Fruit fly (Drosophila melanogaster) whole organism, embryonic: ENCODE data around the gene Jon25Bi.

Experiments used
- Asciz ChIP-seq: fragments of 200-800 bp; sonication (Bioruptor generic); optimal IDR thresholded peaks from 2 replicates; lab custom pipeline; 2017; ENCODE audit warnings: missing biosample characterization, mild to moderate bottlenecking, missing genetic modification characterization, missing genetic modification reagents
- B-H1 ChIP-seq: fragments of 200-800 bp; sonication (Bioruptor generic); IDR thresholded peaks from 3 replicates; pipeline ENCODE4 v1.3.6; 2022; ENCODE audit warnings: missing biosample characterization, missing genetic modification characterization
- Blimp-1 ChIP-seq: fragments of 200-800 bp; sonication (Bioruptor generic); optimal IDR thresholded peaks from 3 replicates; lab custom pipeline; 2018; ENCODE audit warnings: missing biosample characterization, missing genetic modification characterization, mild to moderate bottlenecking, moderate library complexity, missing genetic modification reagents
- Bteb2 ChIP-seq: fragments of 200-800 bp; sonication (Bioruptor generic); optimal IDR thresholded peaks from 2 replicates; lab custom pipeline; 2016; ENCODE audit warnings: missing biosample characterization, missing genetic modification characterization
- CG10147 ChIP-seq: fragments of 200-800 bp; sonication (Bioruptor generic); optimal IDR thresholded peaks from 2 replicates; lab custom pipeline; 2019; ENCODE audit warnings: missing biosample characterization, mild to moderate bottlenecking, missing genetic modification characterization, moderate library complexity
- CG11093 ChIP-seq: fragments of 200-800 bp; sonication (Bioruptor generic); IDR thresholded peaks from 3 replicates; pipeline ENCODE4 v1.3.6; 2022; ENCODE audit warnings: missing biosample characterization, missing genetic modification characterization
- CG11398 ChIP-seq: fragments of 200-800 bp; sonication (Bioruptor generic); optimal IDR thresholded peaks from 2 replicates; lab custom pipeline; 2016; ENCODE audit warnings: missing biosample characterization, missing genetic modification characterization
- CG14441 ChIP-seq: fragments of 200-800 bp; sonication (Bioruptor generic); IDR thresholded peaks from 2 replicates; pipeline ENCODE4 v1.3.6; 2022; ENCODE audit warnings: missing biosample characterization, missing genetic modification characterization
- CG14860 ChIP-seq: fragments of 200-800 bp; sonication (Bioruptor generic); IDR thresholded peaks from 3 replicates; pipeline ENCODE4 v1.3.6; 2022; ENCODE audit warnings: missing biosample characterization, missing genetic modification characterization; ENCODE audit not compliant: partially characterized antibody
- CG15269 ChIP-seq: fragments of 200-800 bp; sonication (Bioruptor generic); optimal IDR thresholded peaks from 2 replicates; lab custom pipeline; 2018; ENCODE audit warnings: missing biosample characterization, mild to moderate bottlenecking, missing genetic modification characterization, moderate library complexity
- CG17186 ChIP-seq: fragments of 200-800 bp; sonication (Bioruptor generic); optimal IDR thresholded peaks from 3 replicates; lab custom pipeline; 2017; ENCODE audit warnings: missing biosample characterization, missing genetic modification reagents, missing genetic modification characterization
- CG18011 ChIP-seq: fragments of 200-800 bp; sonication (Bioruptor generic); optimal IDR thresholded peaks from 2 replicates; lab custom pipeline; 2017; ENCODE audit warnings: missing biosample characterization, missing genetic modification characterization, mild to moderate bottlenecking, moderate library complexity, missing genotype
- CG18599 ChIP-seq: fragments of 200-800 bp; sonication (Bioruptor generic); optimal IDR thresholded peaks from 3 replicates; lab custom pipeline; 2017; ENCODE audit warnings: missing biosample characterization, missing genetic modification characterization, mild to moderate bottlenecking, moderate library complexity, missing genetic modification reagents
- CG2199 ChIP-seq: fragments of 200-800 bp; sonication (Bioruptor generic); IDR thresholded peaks from 3 replicates; pipeline ENCODE4 v1.3.6; 2022; ENCODE audit warnings: missing biosample characterization, missing genetic modification characterization
- CG32532 ChIP-seq: fragments of 200-800 bp; sonication (Bioruptor generic); IDR thresholded peaks from 2 replicates; pipeline ENCODE4 v1.3.6; 2022; ENCODE audit warnings: missing biosample characterization, missing genetic modification characterization
- CG4404 ChIP-seq: fragments of 200-800 bp; sonication (Bioruptor generic); IDR thresholded peaks from 2 replicates; pipeline ENCODE4 v1.3.6; 2022; ENCODE audit warnings: missing biosample characterization, missing genetic modification characterization
- CG6254 ChIP-seq: fragments of 200-800 bp; sonication (Bioruptor generic); optimal IDR thresholded peaks from 3 replicates; lab custom pipeline; 2017; ENCODE audit warnings: mild to moderate bottlenecking, missing biosample characterization, missing genetic modification reagents, missing genetic modification characterization
- CG6689 ChIP-seq: fragments of 200-800 bp; sonication (Bioruptor generic); IDR thresholded peaks from 2 replicates; pipeline ENCODE4 v1.3.6; 2022; ENCODE audit warnings: missing biosample characterization, missing genetic modification characterization
- CG6791 ChIP-seq: fragments of 200-800 bp; sonication (Bioruptor generic); IDR thresholded peaks from 3 replicates; pipeline ENCODE4 v1.3.6; 2022; ENCODE audit warnings: missing biosample characterization, missing genetic modification characterization; ENCODE audit not compliant: partially characterized antibody
- CG6854 ChIP-seq: fragments of 200-800 bp; sonication (Bioruptor generic); optimal IDR thresholded peaks from 3 replicates; lab custom pipeline; 2017; ENCODE audit warnings: missing biosample characterization, mild to moderate bottlenecking, missing genetic modification characterization
- Chrac-16 ChIP-seq: fragments of 200-800 bp; sonication (Bioruptor generic); optimal IDR thresholded peaks from 3 replicates; lab custom pipeline; 2016; ENCODE audit warnings: missing biosample characterization, missing genetic modification characterization
- Dp ChIP-seq: fragments of 200-800 bp; sonication (Bioruptor generic); optimal IDR thresholded peaks from 2 replicates; lab custom pipeline; 2018; ENCODE audit warnings: missing biosample characterization, mild to moderate bottlenecking, missing genetic modification characterization, moderate library complexity
- Dref ChIP-seq: fragments of 200-800 bp; sonication (Bioruptor generic); IDR thresholded peaks from 2 replicates; pipeline ENCODE4 v1.3.6; 2022; ENCODE audit warnings: missing biosample characterization, missing genetic modification characterization
- Fer3 ChIP-seq: fragments of 200-800 bp; sonication (Bioruptor generic); optimal IDR thresholded peaks from 2 replicates; lab custom pipeline; 2018; ENCODE audit warnings: missing biosample characterization, mild to moderate bottlenecking, missing genetic modification characterization, moderate library complexity
- Hand ChIP-seq: fragments of 200-800 bp; sonication (Bioruptor generic); optimal IDR thresholded peaks from 2 replicates; lab custom pipeline; 2017; ENCODE audit warnings: mild to moderate bottlenecking, missing biosample characterization, missing genetic modification reagents, missing genetic modification characterization
- Hr51 ChIP-seq, 2 experiments: fragments of 200-800 bp; sonication (Bioruptor generic); optimal IDR thresholded peaks; 2 replicates in 1 of 2; 3 replicates in 1 of 2; lab custom pipeline; 2016 to 2018; ENCODE audit warnings: missing biosample characterization in 2 of 2, missing genetic modification characterization in 2 of 2, mild to moderate bottlenecking in 1 of 2, moderate library complexity in 1 of 2
- Lim3 ChIP-seq: fragments of 200-800 bp; sonication (Bioruptor generic); IDR thresholded peaks from 2 replicates; pipeline ENCODE4 v1.3.6; 2022; ENCODE audit warnings: missing biosample characterization, missing genetic modification characterization
- Max ChIP-seq: fragments of 200-800 bp; sonication (Bioruptor generic); optimal IDR thresholded peaks from 2 replicates; lab custom pipeline; 2016; ENCODE audit warnings: missing biosample characterization, mild to moderate bottlenecking, missing genetic modification characterization
- Nf-YB ChIP-seq: fragments of 200-800 bp; sonication (Bioruptor generic); optimal IDR thresholded peaks from 3 replicates; lab custom pipeline; 2019; ENCODE audit warnings: missing biosample characterization, mild to moderate bottlenecking, missing genetic modification characterization, moderate library complexity
- NfI ChIP-seq: fragments of 200-800 bp; sonication (Bioruptor generic); optimal IDR thresholded peaks from 3 replicates; lab custom pipeline; 2018; ENCODE audit warnings: missing biosample characterization, mild to moderate bottlenecking, missing genetic modification characterization, moderate library complexity
- Ptx1 ChIP-seq: fragments of 200-800 bp; sonication (Bioruptor generic); IDR thresholded peaks from 2 replicates; pipeline ENCODE4 v1.3.6; 2022; ENCODE audit warnings: missing biosample characterization, missing genetic modification characterization
- TFAM ChIP-seq: fragments of 200-800 bp; sonication (Bioruptor generic); optimal IDR thresholded peaks from 2 replicates; lab custom pipeline; 2017; ENCODE audit warnings: missing biosample characterization, missing genetic modification characterization, inconsistent platforms
- Usf ChIP-seq: fragments of 200-800 bp; sonication (Bioruptor generic); optimal IDR thresholded peaks from 2 replicates; lab custom pipeline; 2017; ENCODE audit warnings: missing genotype, missing biosample characterization, missing genetic modification characterization
- amos ChIP-seq: fragments of 200-800 bp; sonication (Bioruptor generic); IDR thresholded peaks from 2 replicates; pipeline ENCODE4 v1.3.6; 2022; ENCODE audit warnings: missing biosample characterization, missing genetic modification characterization; ENCODE audit not compliant: partially characterized antibody
- crc ChIP-seq: fragments of 200-800 bp; sonication (Bioruptor generic); optimal IDR thresholded peaks from 2 replicates; lab custom pipeline; 2016; ENCODE audit warnings: missing biosample characterization, missing genetic modification characterization
- dmrt99B ChIP-seq: fragments of 200-800 bp; sonication (Bioruptor generic); optimal IDR thresholded peaks from 2 replicates; lab custom pipeline; 2018; ENCODE audit warnings: missing biosample characterization, mild to moderate bottlenecking, missing genetic modification characterization, moderate library complexity
- fd102C ChIP-seq: fragments of 200-800 bp; sonication (Bioruptor generic); optimal IDR thresholded peaks from 2 replicates; lab custom pipeline; 2018; ENCODE audit warnings: missing biosample characterization, mild to moderate bottlenecking, missing genetic modification characterization, moderate library complexity
- fd96Cb ChIP-seq: fragments of 200-800 bp; sonication (Bioruptor generic); optimal IDR thresholded peaks from 2 replicates; lab custom pipeline; 2018; ENCODE audit warnings: missing biosample characterization, mild to moderate bottlenecking, missing genetic modification characterization, moderate library complexity
- gce ChIP-seq: fragments of 200-800 bp; sonication (Bioruptor generic); IDR thresholded peaks from 3 replicates; pipeline ENCODE4 v1.3.6; 2022; ENCODE audit warnings: missing biosample characterization, missing genetic modification characterization
- h ChIP-seq: fragments of >200 bp; optimal IDR thresholded peaks from 2 replicates; lab custom pipeline; 2017
- hbn ChIP-seq: fragments of 200-800 bp; sonication (Bioruptor generic); IDR thresholded peaks from 2 replicates; pipeline ENCODE4 v1.3.6; 2022; ENCODE audit warnings: missing biosample characterization, missing genetic modification characterization; ENCODE audit not compliant: partially characterized antibody
- kni ChIP-seq: fragments of 200-800 bp; sonication (Bioruptor generic); optimal IDR thresholded peaks from 3 replicates; lab custom pipeline; 2017; ENCODE audit warnings: mild to moderate bottlenecking, missing biosample characterization, missing genetic modification reagents, missing genetic modification characterization
- nau ChIP-seq: fragments of 200-800 bp; sonication (Bioruptor generic); optimal IDR thresholded peaks from 3 replicates; lab custom pipeline; 2017; ENCODE audit warnings: missing biosample characterization, mild to moderate bottlenecking, missing genetic modification characterization, missing genetic modification reagents
- pnt ChIP-seq: fragments of 200-800 bp; sonication (Bioruptor generic); optimal IDR thresholded peaks from 3 replicates; lab custom pipeline; 2016; ENCODE audit warnings: missing biosample characterization, missing genetic modification characterization
- sc ChIP-seq, 3 experiments: fragments of >200 bp in 2 of 3; fragments of 200-800 bp in 1 of 3; sonication (Bioruptor generic) in 1 of 3; optimal IDR thresholded peaks; 2 replicates in 2 of 3; 3 replicates in 1 of 3; lab custom pipeline; 2017; ENCODE audit warnings: mild to moderate bottlenecking in 1 of 3, missing biosample characterization in 1 of 3, missing genetic modification characterization in 1 of 3, missing genetic modification reagents in 1 of 3
- tin ChIP-seq: fragments of 200-800 bp; sonication (Bioruptor generic); optimal IDR thresholded peaks from 3 replicates; lab custom pipeline; 2016; ENCODE audit warnings: missing biosample characterization, missing genetic modification characterization
- tll ChIP-seq, 2 experiments: fragments of 200-800 bp in 1 of 2; fragments of >200 bp in 1 of 2; sonication (Bioruptor generic) in 1 of 2; optimal IDR thresholded peaks; 2 replicates each; lab custom pipeline; 2017 to 2019; ENCODE audit warnings: missing biosample characterization in 2 of 2, missing genetic modification characterization in 2 of 2, mild to moderate bottlenecking in 1 of 2, moderate library complexity in 1 of 2
- twi ChIP-seq: fragments of 200-800 bp; optimal IDR thresholded peaks from 2 replicates; lab custom pipeline; 2019; ENCODE audit warnings: missing biosample characterization, mild to moderate bottlenecking, missing genetic modification characterization, moderate library complexity
- unpg ChIP-seq: fragments of 200-800 bp; sonication (Bioruptor generic); optimal IDR thresholded peaks from 3 replicates; lab custom pipeline; 2018; ENCODE audit warnings: missing biosample characterization, mild to moderate bottlenecking, missing genetic modification characterization, moderate library complexity

The Jon25Bi gene

DNA sequence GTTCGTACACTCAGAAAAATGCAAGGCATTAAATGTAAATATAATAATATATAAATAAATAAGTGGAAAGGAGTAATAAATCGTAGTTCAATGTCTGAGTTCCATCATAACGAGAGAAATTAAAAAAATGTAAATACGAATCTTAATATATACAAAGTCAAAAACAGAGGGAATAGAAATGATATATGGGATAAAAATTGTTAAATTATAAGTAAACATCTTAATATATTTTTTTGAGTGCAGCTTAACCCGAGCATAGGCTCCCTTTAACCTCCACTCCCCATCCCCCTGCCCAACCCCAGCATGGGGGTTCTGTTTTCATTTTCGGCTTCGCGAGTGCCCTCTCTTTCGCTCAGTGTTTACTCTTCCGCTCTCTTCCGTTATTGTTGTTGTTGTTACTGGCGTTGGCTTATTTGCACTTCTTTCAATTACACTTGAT is 39.2 kb downstream of the Jon25Bi start (continued):
- TF ChIP-seq nau (GFP tag; lab: Kevin White, UChicago) (no peak), Max (GFP tag; lab: Kevin White, UChicago) (no peak), dmrt99B (tag; lab: Kevin White, UChicago) (peak; percentile 51), Lim3 (GFP tag; lab: Robert Waterston, UW) (no peak), CG6854 (GFP tag; lab: Kevin White, UChicago) (no peak), amos (GFP tag; lab: Robert Waterston, UW) (no peak), CG14441 (no peak), kni (GFP tag; lab: Kevin White, UChicago) (no peak), Nf-YB (GFP tag; lab: Kevin White, UChicago) (no peak), CG6791 (GFP tag; lab: Robert Waterston, UW) (no peak), tll (GFP tag; optimal IDR thresholded peaks at IDR 0.05; lab: Kevin White, UChicago) (no peak), Hr51 (GFP tag; optimal IDR thresholded peaks at IDR 0.05; lab: Kevin White, UChicago) (peak in 1 of 2 experiments; percentile 28), sc (optimal IDR thresholded peaks at IDR 0.05; lab: Kevin White, UChicago) (no peak), sc (GFP tag; optimal IDR thresholded peaks at IDR 0.05; lab: Kevin White, UChicago) (no peak), CG10147 (GFP tag; lab: Kevin White, UChicago) (no peak), CG17186 (GFP tag; lab: Kevin White, UChicago) (no peak), Dp (GFP tag; lab: Kevin White, UChicago) (no peak), gce (no peak), CG6689 (GFP tag; lab: Robert Waterston, UW) (no peak), CG11398 (GFP tag; lab: Kevin White, UChicago) (no peak), Ptx1 (GFP tag; lab: Robert Waterston, UW) (peak; percentile 18; the same call in 1 of the 2 replicates), NfI (no peak), Usf (GFP tag; lab: Kevin White, UChicago) (no peak), TFAM (GFP tag; lab: Kevin White, UChicago) (no peak), Bteb2 (no peak), CG32532 (GFP tag; lab: Robert Waterston, UW) (no peak), CG18599 (GFP tag; lab: Kevin White, UChicago) (peak; percentile 22), tin (GFP tag; lab: Kevin White, UChicago) (peak; percentile 8), CG4404 (no peak), Hand (GFP tag; lab: Kevin White, UChicago) (no peak), fd102C (GFP tag; lab: Kevin White, UChicago) (no peak), CG18011 (GFP tag; lab: Kevin White, UChicago) (no peak), twi (tag; lab: Kevin White, UChicago) (no peak), h (lab: Kevin White, UChicago) (no peak), Asciz (GFP tag; lab: Kevin White, UChicago) (peak; percentile 44), Chrac-16 (GFP tag; lab: Kevin White, UChicago) (no peak), pnt (GFP tag; lab: Kevin White, UChicago) (no peak), CG15269 (tag; lab: Kevin White, UChicago) (peak; percentile 7), B-H1 (GFP tag; lab: Robert Waterston, UW) (no peak), Fer3 (tag; lab: Kevin White, UChicago) (no peak), hbn (no peak), Dref (GFP tag; lab: Robert Waterston, UW) (no peak), CG11093 (GFP tag; lab: Robert Waterston, UW) (no peak), Blimp-1 (GFP tag; lab: Kevin White, UChicago) (peak; percentile 55), CG14860 (GFP tag; lab: Robert Waterston, UW) (no peak), unpg (GFP tag; lab: Kevin White, UChicago) (peak; percentile 22), CG6254 (GFP tag; lab: Kevin White, UChicago) (no peak), fd96Cb (tag; lab: Kevin White, UChicago) (peak; percentile 50), crc (GFP tag; lab: Kevin White, UChicago) (no peak), CG2199 (no peak)
